Worm (Caenorhabditis elegans) whole organism, young adult: ENCODE data around the gene odr-3.

ENCODE experiments used
- K12H6.12 ChIP-seq: fragments of 200-800 bp; sonication (Bioruptor generic); optimal IDR thresholded peaks from 2 replicates; lab custom pipeline; 2018; ENCODE audit warnings: mild to moderate bottlenecking, missing genetic modification characterization, missing compliant biosample characterization
- ceh-79 ChIP-seq: sonication (generic microtip); optimal IDR thresholded peaks from 2 replicates; lab custom pipeline; 2017; ENCODE audit warnings: mild to moderate bottlenecking, missing genetic modification characterization, missing compliant biosample characterization
- madf-10 ChIP-seq: sonication (generic microtip); optimal IDR thresholded peaks from 2 replicates; lab custom pipeline; 2016; ENCODE audit warnings: mild to moderate bottlenecking, missing genetic modification characterization, missing compliant biosample characterization
- nhr-179 ChIP-seq: sonication (generic microtip); optimal IDR thresholded peaks from 2 replicates; lab custom pipeline; 2016; ENCODE audit warnings: mild to moderate bottlenecking, missing genetic modification characterization, missing compliant biosample characterization
- pha-4 ChIP-seq: fragments of 150-350 bp; sonication (generic microtip); optimal IDR thresholded peaks from 2 replicates; lab custom pipeline; 2014; ENCODE audit warnings: missing biosample characterization, missing genetic modification reagents, missing genetic modification characterization
- zfh-2 ChIP-seq: fragments of 200-800 bp; sonication (Bioruptor generic); conservative IDR thresholded peaks from 2 replicates; pipeline ENCODE4 v1.3.6; 2022; ENCODE audit warnings: missing genetic modification reagents, missing genetic modification characterization, missing compliant biosample characterization

- TF ChIP-seq pha-4 (tag; lab: Kevin White, UChicago) (peak; percentile 82), madf-10 (no peak), nhr-179 (tag; lab: Kevin White, UChicago) (no peak), K12H6.12 (no peak), zfh-2 (GFP tag; lab: Robert Waterston, UW) (no peak), ceh-79 (tag; lab: Kevin White, UChicago) (no peak)
Measured at ce11 chrV:13269228-13269630, 19.9 kb upstream of the odr-3 start.
